Worm (Caenorhabditis elegans): ENCODE measurements around the gene F27E5.5.

Gene F27E5.5

DNA sequence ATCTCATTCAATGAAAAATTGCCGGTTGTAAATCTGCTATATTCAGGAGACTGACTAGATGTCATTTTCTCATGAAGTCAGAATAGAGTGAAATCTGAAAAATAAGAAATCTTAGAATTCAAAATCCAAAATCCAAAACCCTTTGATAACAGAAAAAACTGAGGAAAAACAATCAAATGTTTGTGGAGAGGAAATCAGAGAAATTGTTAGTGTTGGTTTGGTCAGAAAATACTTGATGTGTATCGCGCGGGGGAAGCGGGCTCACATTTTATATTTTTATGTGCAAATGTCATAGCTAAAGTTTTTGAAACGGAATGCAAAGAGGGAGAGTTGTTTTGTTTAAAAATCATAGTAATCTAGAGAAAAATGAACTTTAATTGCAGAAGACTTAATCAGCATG is at the start of gene F27E5.5:
Gene F27E5.5, minus strand, starts transcription at position 101 of the 400 bp plus-strand sequence.
- no peak for TF ChIP-seq nhr-23 (tag; optimal IDR thresholded peaks at IDR 0.05)
- TF ChIP-seq pha-4 (tag; optimal IDR thresholded peaks at IDR 0.05), result no peak
- no peak for TF ChIP-seq egl-5 (tag; optimal IDR thresholded peaks at IDR 0.05)
- TF ChIP-seq ceh-9 (tag; optimal IDR thresholded peaks at IDR 0.05), result no peak
- TF ChIP-seq mdl-1 (tag; optimal IDR thresholded peaks at IDR 0.05), result no peak
- TF ChIP-seq lsy-12 (tag; optimal IDR thresholded peaks at IDR 0.05), result no peak
- no peak for TF ChIP-seq fkh-2 (tag; optimal IDR thresholded peaks at IDR 0.05)
- no peak for TF ChIP-seq elt-3 (tag; optimal IDR thresholded peaks at IDR 0.05)
- no peak for TF ChIP-seq sea-2 (GFP tag; optimal IDR thresholded peaks at IDR 0.05)
- TF ChIP-seq elt-2 (tag; optimal IDR thresholded peaks at IDR 0.05), result no peak
- no peak for TF ChIP-seq fkh-10 (GFP tag; optimal IDR thresholded peaks at IDR 0.05)

DNA sequence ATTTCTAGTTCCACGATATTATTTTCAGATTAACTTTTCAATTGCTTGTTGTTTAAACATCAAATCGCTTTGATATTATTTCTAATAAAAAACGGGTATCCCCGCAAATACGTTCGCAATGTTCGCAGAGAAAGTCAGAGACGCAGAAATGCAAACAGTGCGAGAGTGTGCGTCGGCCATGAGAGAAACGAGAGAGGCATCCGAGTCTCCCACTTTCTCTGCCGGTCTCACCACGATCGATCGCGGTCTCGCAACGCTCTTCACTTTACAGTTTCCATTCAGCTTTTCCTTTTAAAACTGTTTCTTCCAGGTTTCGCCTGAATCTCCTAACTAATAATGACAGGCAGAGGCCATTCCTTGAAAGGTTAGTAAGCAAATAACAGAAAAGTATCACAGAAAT is 42.7 kb upstream of the F27E5.5 start, which contains the start of gene F33H1.4:
Gene F33H1.4, plus strand, starts transcription at position 311 of the 400 bp plus-strand sequence.
- TF ChIP-seq nhr-67 (tag; optimal IDR thresholded peaks at IDR 0.05) (no peak), nhr-25 (tag; optimal IDR thresholded peaks at IDR 0.05) (peak; percentile 71), nhr-43 (tag; optimal IDR thresholded peaks at IDR 0.05; ENCODE audit: poor library complexity, severe bottlenecking) (peak; percentile 36), ceh-28 (tag; optimal IDR thresholded peaks at IDR 0.05) (no peak), lsy-12 (tag; optimal IDR thresholded peaks at IDR 0.05) (no peak), tbx-2 (tag; optimal IDR thresholded peaks at IDR 0.05) (no peak), jun-1 (tag; optimal IDR thresholded peaks at IDR 0.05) (peak; percentile 32), lin-15B (tag; optimal IDR thresholded peaks at IDR 0.05) (peak; percentile 97), ama-1 (optimal IDR thresholded peaks at IDR 0.05) (peak; percentile 68), aly-2 (tag; optimal IDR thresholded peaks at IDR 0.05) (no peak), ceh-16 (tag; optimal IDR thresholded peaks at IDR 0.05) (no peak), pha-4 (tag; optimal IDR thresholded peaks at IDR 0.05) (peak; percentile 84), ztf-11 (tag; optimal IDR thresholded peaks at IDR 0.05) (no peak), R02D3.7 (tag; optimal IDR thresholded peaks at IDR 0.05) (peak; percentile 58), elt-2 (tag; optimal IDR thresholded peaks at IDR 0.05) (peak; percentile 29), snpc-4 (tag; optimal IDR thresholded peaks at IDR 0.05) (no peak), nhr-23 (tag; optimal IDR thresholded peaks at IDR 0.05) (peak; percentile 57), ZK546.5 (tag; optimal IDR thresholded peaks at IDR 0.05) (no peak)

DNA sequence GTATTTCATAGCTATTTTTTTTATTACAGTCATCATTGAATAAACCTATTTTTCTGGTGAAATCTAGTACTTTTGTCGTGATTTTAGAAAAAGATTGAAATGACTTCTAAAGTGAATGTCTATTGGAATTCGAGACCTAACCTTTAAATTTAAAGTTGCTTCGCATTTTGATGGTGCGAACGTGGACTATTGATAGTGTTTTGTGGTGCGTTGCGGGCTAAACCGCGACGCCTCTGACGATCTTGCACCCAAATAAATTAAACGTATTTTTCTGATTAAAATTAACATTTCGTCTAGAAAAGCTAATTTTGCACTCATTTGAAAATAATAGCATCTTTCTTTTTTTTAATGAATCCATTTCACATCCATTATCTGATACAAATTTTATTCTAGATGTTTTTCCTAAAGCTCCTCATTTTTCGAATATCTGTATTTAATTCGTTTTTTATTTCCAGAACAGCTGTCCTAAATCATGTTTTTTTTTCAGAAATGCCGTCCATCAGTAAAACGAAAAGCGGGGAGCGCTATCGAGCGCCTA is 40.8 kb upstream of the F27E5.5 start, which contains the start of gene wbp-11:
Gene wbp-11, plus strand, starts transcription at position 488 of the 538 bp plus-strand sequence.
- TF ChIP-seq nhr-76 (tag; optimal IDR thresholded peaks at IDR 0.05), result no peak
- TF ChIP-seq hmg-11 (tag; optimal IDR thresholded peaks at IDR 0.05), result peak; percentile 10
- no peak for TF ChIP-seq unc-39 (tag; optimal IDR thresholded peaks at IDR 0.05)
- no peak for TF ChIP-seq zag-1 (tag; optimal IDR thresholded peaks at IDR 0.05)
- TF ChIP-seq egl-5 (tag; optimal IDR thresholded peaks at IDR 0.05), result no peak
- TF ChIP-seq nhr-28 (tag; optimal IDR thresholded peaks at IDR 0.05), result no peak
- TF ChIP-seq pqm-1 (tag; optimal IDR thresholded peaks at IDR 0.05), result no peak
- no peak for TF ChIP-seq nhr-23 (tag; optimal IDR thresholded peaks at IDR 0.05)
- TF ChIP-seq lin-39 (tag; optimal IDR thresholded peaks at IDR 0.05), result no peak
- TF ChIP-seq lin-15B (tag; optimal IDR thresholded peaks at IDR 0.05), result peak; percentile 66
- no peak for TF ChIP-seq aly-2 (tag; optimal IDR thresholded peaks at IDR 0.05)
- TF ChIP-seq unc-62 (GFP tag; optimal IDR thresholded peaks at IDR 0.05), result no peak
- TF ChIP-seq egl-27 (tag; optimal IDR thresholded peaks at IDR 0.05), result no peak
- TF ChIP-seq ZK546.5 (tag; optimal IDR thresholded peaks at IDR 0.05), result no peak
- TF ChIP-seq nfya-1 (tag; optimal IDR thresholded peaks at IDR 0.05; ENCODE audit: insufficient read depth), result peak; percentile 47
- no peak for TF ChIP-seq elt-1 (tag; optimal IDR thresholded peaks at IDR 0.05)
- no peak for TF ChIP-seq elt-3 (tag; optimal IDR thresholded peaks at IDR 0.05)
- peak; percentile 69 for TF ChIP-seq pha-4 (tag; optimal IDR thresholded peaks at IDR 0.05)
- no peak for TF ChIP-seq ceh-9 (tag; optimal IDR thresholded peaks at IDR 0.05)
- no peak for TF ChIP-seq ztf-11 (tag; optimal IDR thresholded peaks at IDR 0.05)
- no peak for TF ChIP-seq elt-2 (tag; optimal IDR thresholded peaks at IDR 0.05)
- no peak for TF ChIP-seq nhr-25 (tag; optimal IDR thresholded peaks at IDR 0.05)
- no peak for TF ChIP-seq ceh-28 (tag; optimal IDR thresholded peaks at IDR 0.05)
- no peak for TF ChIP-seq fkh-2 (tag; optimal IDR thresholded peaks at IDR 0.05)
- TF ChIP-seq nhr-77 (tag; optimal IDR thresholded peaks at IDR 0.05), result no peak
- no peak for TF ChIP-seq nhr-12 (tag; optimal IDR thresholded peaks at IDR 0.05)
- no peak for TF ChIP-seq mdl-1 (tag; optimal IDR thresholded peaks at IDR 0.05)
- no peak for TF ChIP-seq jun-1 (tag; optimal IDR thresholded peaks at IDR 0.05)
- no peak for TF ChIP-seq fos-1 (tag; optimal IDR thresholded peaks at IDR 0.05)
- TF ChIP-seq nhr-67 (tag; optimal IDR thresholded peaks at IDR 0.05), result no peak
- TF ChIP-seq snpc-4 (tag; optimal IDR thresholded peaks at IDR 0.05), result no peak
- TF ChIP-seq ceh-82 (tag; optimal IDR thresholded peaks at IDR 0.05), result no peak
- no peak for TF ChIP-seq tbx-2 (tag; optimal IDR thresholded peaks at IDR 0.05)

Data from whole organism, L3 larva.